Fruit fly (Drosophila melanogaster) whole organism, embryonic: ENCODE measurements around the gene CG17652.
A peak's percentile ranks its signal among the peaks of the same experiment; 100 is the strongest.

Source experiments
- BEAF-32 ChIP-seq: fragments of 200-800 bp; sonication (Bioruptor generic); optimal IDR thresholded peaks from 3 replicates; lab custom pipeline; 2017; ENCODE audit warnings: missing biosample characterization, missing genetic modification characterization, mild to moderate bottlenecking, moderate library complexity, missing genetic modification reagents
- CG10209 ChIP-seq: fragments of 200-800 bp; sonication (Bioruptor generic); optimal IDR thresholded peaks from 3 replicates; lab custom pipeline; 2017; ENCODE audit warnings: missing biosample characterization, mild to moderate bottlenecking, missing genetic modification characterization, missing genetic modification reagents
- CG11456 ChIP-seq: fragments of 200-800 bp; sonication (Bioruptor generic); IDR thresholded peaks from 3 replicates; pipeline ENCODE4 v1.3.6; 2022; ENCODE audit warnings: missing biosample characterization, missing genetic modification characterization
- CG11504 ChIP-seq: fragments of 200-800 bp; sonication (Bioruptor generic); optimal IDR thresholded peaks from 3 replicates; lab custom pipeline; 2019; ENCODE audit warnings: missing biosample characterization, mild to moderate bottlenecking, missing genetic modification characterization, moderate library complexity
- CG12391 ChIP-seq: fragments of 200-800 bp; sonication (Bioruptor generic); optimal IDR thresholded peaks from 3 replicates; lab custom pipeline; 2018; ENCODE audit warnings: missing biosample characterization, mild to moderate bottlenecking, missing genetic modification characterization, moderate library complexity
- CG13296 ChIP-seq: fragments of 200-800 bp; sonication (Bioruptor generic); optimal IDR thresholded peaks from 3 replicates; lab custom pipeline; 2018; ENCODE audit warnings: missing biosample characterization, mild to moderate bottlenecking, missing genetic modification characterization
- CG13424 ChIP-seq: fragments of 200-800 bp; sonication (Bioruptor generic); optimal IDR thresholded peaks from 2 replicates; lab custom pipeline; 2019; ENCODE audit warnings: missing biosample characterization, mild to moderate bottlenecking, missing genetic modification characterization, moderate library complexity
- CG13775 ChIP-seq: fragments of 200-800 bp; sonication (Bioruptor generic); optimal IDR thresholded peaks from 3 replicates; lab custom pipeline; 2017; ENCODE audit warnings: missing biosample characterization, mild to moderate bottlenecking, missing genetic modification characterization
- CG14710 ChIP-seq: fragments of 200-800 bp; sonication (Bioruptor generic); optimal IDR thresholded peaks from 3 replicates; lab custom pipeline; 2019; ENCODE audit warnings: missing biosample characterization, mild to moderate bottlenecking, missing genetic modification characterization, moderate library complexity
- CG15696 ChIP-seq: fragments of 200-800 bp; sonication (Bioruptor generic); optimal IDR thresholded peaks from 2 replicates; lab custom pipeline; 2019; ENCODE audit warnings: missing biosample characterization, mild to moderate bottlenecking, missing genetic modification characterization, moderate library complexity
- CG16779 ChIP-seq: fragments of 200-800 bp; sonication (Bioruptor generic); IDR thresholded peaks from 2 replicates; pipeline ENCODE4 v1.3.6; 2022; ENCODE audit warnings: missing biosample characterization, missing genetic modification characterization
- CG2116 ChIP-seq: fragments of 200-800 bp; sonication (Bioruptor generic); optimal IDR thresholded peaks from 3 replicates; lab custom pipeline; 2018; ENCODE audit warnings: missing biosample characterization, mild to moderate bottlenecking, missing genetic modification characterization
- CG2875 ChIP-seq: fragments of 200-800 bp; sonication (Bioruptor generic); optimal IDR thresholded peaks from 2 replicates; lab custom pipeline; 2017; ENCODE audit warnings: missing biosample characterization, mild to moderate bottlenecking, missing genetic modification characterization, missing genetic modification reagents
- CG34422 ChIP-seq: fragments of 200-800 bp; sonication (Bioruptor generic); IDR thresholded peaks from 3 replicates; pipeline ENCODE4 v1.3.6; 2022; ENCODE audit warnings: missing biosample characterization, missing genetic modification characterization
- CG3726 ChIP-seq: fragments of 200-800 bp; sonication (Bioruptor generic); IDR thresholded peaks from 3 replicates; pipeline ENCODE4, ENCODE4 v1.3.6; 2022; ENCODE audit warnings: missing biosample characterization, missing genetic modification characterization
- CG4328 ChIP-seq: fragments of 200-800 bp; sonication (Bioruptor generic); optimal IDR thresholded peaks from 3 replicates; lab custom pipeline; 2017; ENCODE audit warnings: missing biosample characterization, missing genetic modification reagents, missing genetic modification characterization
- CG6765 ChIP-seq: fragments of 200-800 bp; sonication (Bioruptor generic); optimal IDR thresholded peaks from 3 replicates; lab custom pipeline; 2017; ENCODE audit warnings: missing biosample characterization, mild to moderate bottlenecking, missing genetic modification characterization
- CG7271 ChIP-seq: fragments of 200-800 bp; sonication (Bioruptor generic); optimal IDR thresholded peaks from 2 replicates; lab custom pipeline; 2018; ENCODE audit warnings: missing biosample characterization, mild to moderate bottlenecking, missing genetic modification characterization, moderate library complexity
- CG7556 ChIP-seq: fragments of 200-800 bp; sonication (Bioruptor generic); optimal IDR thresholded peaks from 2 replicates; lab custom pipeline; 2017; ENCODE audit warnings: missing biosample characterization, mild to moderate bottlenecking, missing genetic modification characterization
- Dref ChIP-seq: fragments of 200-800 bp; sonication (Bioruptor generic); IDR thresholded peaks from 2 replicates; pipeline ENCODE4 v1.3.6; 2022; ENCODE audit warnings: missing biosample characterization, missing genetic modification characterization
- HLH3B ChIP-seq: fragments of 200-800 bp; sonication (Bioruptor generic); IDR thresholded peaks from 2 replicates; pipeline ENCODE4 v1.3.6; 2022; ENCODE audit warnings: missing biosample characterization, missing genetic modification characterization
- HmgZ ChIP-seq: fragments of 200-800 bp; sonication (Bioruptor generic); optimal IDR thresholded peaks from 2 replicates; lab custom pipeline; 2018; ENCODE audit warnings: missing biosample characterization, mild to moderate bottlenecking, missing genetic modification characterization
- Hr78 ChIP-seq, 2 experiments: fragments of 200-800 bp in 1 of 2; fragments of >200 bp in 1 of 2; sonication (Bioruptor generic) in 1 of 2; optimal IDR thresholded peaks; 2 replicates each; lab custom pipeline; 2017 to 2019; ENCODE audit warnings: missing biosample characterization in 2 of 2, missing genetic modification characterization in 2 of 2, mild to moderate bottlenecking in 1 of 2, moderate library complexity in 1 of 2
- Meics ChIP-seq: fragments of 200-800 bp; sonication (Bioruptor generic); optimal IDR thresholded peaks from 2 replicates; lab custom pipeline; 2017; ENCODE audit warnings: missing biosample characterization, mild to moderate bottlenecking, missing genetic modification characterization
- NfI ChIP-seq: fragments of 200-800 bp; sonication (Bioruptor generic); optimal IDR thresholded peaks from 3 replicates; lab custom pipeline; 2018; ENCODE audit warnings: missing biosample characterization, mild to moderate bottlenecking, missing genetic modification characterization, moderate library complexity
- Ptx1 ChIP-seq: fragments of 200-800 bp; sonication (Bioruptor generic); IDR thresholded peaks from 2 replicates; pipeline ENCODE4 v1.3.6; 2022; ENCODE audit warnings: missing biosample characterization, missing genetic modification characterization
- Ravus ChIP-seq: fragments of 200-800 bp; sonication (Bioruptor generic); IDR thresholded peaks from 2 replicates; pipeline ENCODE4 v1.3.6; 2022; ENCODE audit warnings: missing biosample characterization, missing genetic modification characterization
- Rfx ChIP-seq: fragments of 200-800 bp; sonication (Bioruptor generic); IDR thresholded peaks from 2 replicates; pipeline ENCODE4 v1.3.6; 2022; ENCODE audit warnings: missing biosample characterization, missing genetic modification characterization
- Sry-β ChIP-seq: fragments of 200-800 bp; sonication (Bioruptor generic); optimal IDR thresholded peaks from 2 replicates; lab custom pipeline; 2018; ENCODE audit warnings: missing biosample characterization, mild to moderate bottlenecking, missing genetic modification characterization, moderate library complexity
- crc ChIP-seq: fragments of 200-800 bp; sonication (Bioruptor generic); optimal IDR thresholded peaks from 2 replicates; lab custom pipeline; 2016; ENCODE audit warnings: missing biosample characterization, missing genetic modification characterization
- dm ChIP-seq: fragments of 200-800 bp; sonication (Bioruptor generic); optimal IDR thresholded peaks from 3 replicates; lab custom pipeline; 2016; ENCODE audit warnings: missing biosample characterization, missing genetic modification characterization
- eve ChIP-seq, 2 experiments: fragments of >200 bp; optimal IDR thresholded peaks; 2 replicates each; lab custom pipeline; 2017; ENCODE audit warnings: missing biosample characterization in 2 of 2, missing genetic modification characterization in 2 of 2
- gfzf ChIP-seq: fragments of 200-800 bp; sonication (Bioruptor generic); optimal IDR thresholded peaks from 2 replicates; lab custom pipeline; 2016; ENCODE audit warnings: missing biosample characterization, mild to moderate bottlenecking, missing genetic modification characterization, moderate library complexity
- gt ChIP-seq: fragments of 200-800 bp; sonication (Bioruptor generic); IDR thresholded peaks from 2 replicates; pipeline ENCODE4 v1.3.6; 2022; ENCODE audit warnings: missing biosample characterization, missing genetic modification characterization
- ham ChIP-seq: fragments of 200-800 bp; sonication (Bioruptor generic); IDR thresholded peaks from 2 replicates; pipeline ENCODE4 v1.3.6; 2022; ENCODE audit warnings: missing biosample characterization, missing genetic modification characterization
- hbn ChIP-seq: fragments of 200-800 bp; sonication (Bioruptor generic); IDR thresholded peaks from 2 replicates; pipeline ENCODE4 v1.3.6; 2022; ENCODE audit warnings: missing biosample characterization, missing genetic modification characterization; ENCODE audit not compliant: partially characterized antibody
- ken ChIP-seq: fragments of 200-800 bp; sonication (Bioruptor generic); IDR thresholded peaks from 3 replicates; pipeline ENCODE4 v1.3.6; 2022; ENCODE audit warnings: missing biosample characterization, missing genetic modification characterization
- knrl ChIP-seq: fragments of 200-800 bp; sonication (Bioruptor generic); IDR thresholded peaks from 3 replicates; pipeline ENCODE4 v1.3.6; 2022; ENCODE audit warnings: missing biosample characterization, missing genetic modification characterization; ENCODE audit not compliant: partially characterized antibody
- nerfin-2 ChIP-seq: fragments of 200-800 bp; sonication (Bioruptor generic); IDR thresholded peaks from 2 replicates; pipeline ENCODE4 v1.3.6; 2022; ENCODE audit warnings: missing biosample characterization, missing genetic modification characterization; ENCODE audit not compliant: partially characterized antibody
- nom ChIP-seq: fragments of 200-800 bp; sonication (Bioruptor generic); optimal IDR thresholded peaks from 2 replicates; lab custom pipeline; 2017; ENCODE audit warnings: missing biosample characterization, missing genetic modification characterization, mild to moderate bottlenecking, moderate library complexity, missing genetic modification reagents
- org-1 ChIP-seq: fragments of 200-800 bp; sonication (Bioruptor generic); optimal IDR thresholded peaks from 2 replicates; lab custom pipeline; 2017; ENCODE audit warnings: missing biosample characterization, missing genetic modification characterization
- pho ChIP-seq: fragments of 200-800 bp; sonication (Bioruptor generic); optimal IDR thresholded peaks from 2 replicates; lab custom pipeline; 2016; ENCODE audit warnings: missing biosample characterization, missing genetic modification characterization
- pros ChIP-seq: fragments of 200-800 bp; sonication (Bioruptor generic); optimal IDR thresholded peaks from 3 replicates; lab custom pipeline; 2019; ENCODE audit warnings: missing biosample characterization, mild to moderate bottlenecking, missing genetic modification characterization, moderate library complexity
- salm ChIP-seq: fragments of 200-800 bp; sonication (Bioruptor generic); optimal IDR thresholded peaks from 2 replicates; lab custom pipeline; 2018; ENCODE audit warnings: missing biosample characterization, mild to moderate bottlenecking, missing genetic modification characterization
- sima ChIP-seq: fragments of 200-800 bp; sonication (Bioruptor generic); optimal IDR thresholded peaks from 2 replicates; lab custom pipeline; 2016; ENCODE audit warnings: missing biosample characterization, missing genetic modification characterization
- sisA ChIP-seq: fragments of 200-800 bp; sonication (Bioruptor generic); IDR thresholded peaks from 2 replicates; pipeline ENCODE4 v1.3.6; 2022; ENCODE audit warnings: missing biosample characterization, missing genetic modification characterization
- sqz ChIP-seq: fragments of 200-800 bp; sonication (Bioruptor generic); optimal IDR thresholded peaks from 3 replicates; lab custom pipeline; 2018; ENCODE audit warnings: missing biosample characterization, mild to moderate bottlenecking, missing genetic modification characterization
- trem ChIP-seq: fragments of 200-800 bp; optimal IDR thresholded peaks from 3 replicates; lab custom pipeline; 2019; ENCODE audit warnings: missing biosample characterization, mild to moderate bottlenecking, missing genetic modification characterization, moderate library complexity
- ttk ChIP-seq: fragments of 200-800 bp; sonication (Bioruptor generic); IDR thresholded peaks from 2 replicates; pipeline ENCODE4 v2.1.2; 2022; ENCODE audit warnings: missing biosample characterization, missing genetic modification characterization
- vnd ChIP-seq: fragments of 200-800 bp; sonication (Bioruptor generic); IDR thresholded peaks from 3 replicates; pipeline ENCODE4 v1.3.6; 2022; ENCODE audit warnings: missing biosample characterization, missing genetic modification characterization; ENCODE audit not compliant: partially characterized antibody

Gene CG17652

DNA sequence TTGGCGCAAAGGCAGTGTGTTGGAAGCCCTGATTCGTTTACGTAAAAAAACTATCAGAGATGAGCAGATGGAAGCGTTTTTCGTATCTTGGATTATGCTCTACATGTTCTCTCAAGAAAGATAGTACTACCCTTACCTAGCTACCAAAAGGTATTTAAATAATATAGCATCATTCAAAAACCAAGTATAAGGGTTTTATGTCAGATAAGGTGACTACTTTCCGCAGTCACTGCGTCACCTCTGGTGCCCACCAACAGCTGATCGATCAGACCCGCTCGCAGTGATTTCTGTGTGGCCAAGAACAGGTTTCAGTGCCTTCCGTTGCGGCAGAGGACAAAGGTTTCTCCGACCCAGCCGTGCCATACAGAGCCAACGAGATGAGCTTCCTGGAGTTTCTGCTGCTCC lies 2.5 kb downstream of the CG17652 start, which contains the start of the genes Eno and CG31937 (continued):
- peak; percentile 32; the same call in 1 of the 2 replicates for TF ChIP-seq sisA
- peak; percentile 48 for TF ChIP-seq CG10209 (GFP tag; lab: Kevin White, UChicago)
- TF ChIP-seq ken (GFP tag; lab: Robert Waterston, UW) = 0 out of 3 replicates have a peak, but pooled peaks have one; percentile 9
- TF ChIP-seq Ptx1 (GFP tag; lab: Robert Waterston, UW) = peak; percentile 59
- TF ChIP-seq CG13424 (tag; lab: Kevin White, UChicago) = peak; percentile 50
- TF ChIP-seq trem (tag; lab: Kevin White, UChicago) = no peak
- TF ChIP-seq CG4328 (GFP tag; lab: Kevin White, UChicago) = no peak
- TF ChIP-seq ttk (GFP tag; lab: Robert Waterston, UW) = peak; percentile 14; the same call in 1 of the 2 replicates
- TF ChIP-seq Sry-β = peak; percentile 90
- TF ChIP-seq HLH3B = peak; percentile 54
- no peak for TF ChIP-seq crc (GFP tag; lab: Kevin White, UChicago)
- TF ChIP-seq ham = no peak
- TF ChIP-seq sima (GFP tag; lab: Kevin White, UChicago) = no peak
- TF ChIP-seq CG11456 = no peak
- TF ChIP-seq vnd (GFP tag; lab: Robert Waterston, UW) = no peak
- no peak for TF ChIP-seq CG7271
- TF ChIP-seq gfzf = peak; percentile 15
- peak; percentile 26 for TF ChIP-seq BEAF-32 (GFP tag; lab: Kevin White, UChicago)
- no peak for TF ChIP-seq CG15696 (tag; lab: Kevin White, UChicago)
- peak; percentile 55; the same call in 2 of the 3 replicates for TF ChIP-seq CG34422 (GFP tag; lab: Robert Waterston, UW)
- no peak for TF ChIP-seq CG2875 (GFP tag; lab: Kevin White, UChicago)
- TF ChIP-seq CG11504 (tag; lab: Kevin White, UChicago) = peak; percentile 48
- TF ChIP-seq pros (GFP tag; lab: Kevin White, UChicago) = no peak
- no peak for TF ChIP-seq sqz
- no peak for TF ChIP-seq gt (GFP tag; lab: Robert Waterston, UW)
- TF ChIP-seq eve (GFP tag; optimal IDR thresholded peaks at IDR 0.05; lab: Kevin White, UChicago) = no peak
- peak; percentile 45 for TF ChIP-seq NfI (GFP tag; lab: Kevin White, UChicago)
- no peak for TF ChIP-seq CG3726
- peak; percentile 60 for TF ChIP-seq CG12391 (tag; lab: Kevin White, UChicago)
- TF ChIP-seq HmgZ (tag; lab: Kevin White, UChicago) = peak; percentile 73
- TF ChIP-seq nom (GFP tag; lab: Kevin White, UChicago) = peak; percentile 77
- TF ChIP-seq CG7556 (GFP tag; lab: Kevin White, UChicago) = peak; percentile 37
- TF ChIP-seq Ravus (GFP tag; lab: Robert Waterston, UW) = no peak
- no peak for TF ChIP-seq CG16779 (GFP tag; lab: Robert Waterston, UW)
- TF ChIP-seq Meics (GFP tag; lab: Kevin White, UChicago) = peak; percentile 61
- TF ChIP-seq CG2116 (GFP tag; lab: Kevin White, UChicago) = peak; percentile 30
- TF ChIP-seq nerfin-2 (GFP tag; lab: Robert Waterston, UW) = no peak
- peak; percentile 11; the same call in 1 of the 2 replicates for TF ChIP-seq hbn
- no peak for TF ChIP-seq Hr78 (GFP tag; optimal IDR thresholded peaks at IDR 0.05; lab: Kevin White, UChicago)
- TF ChIP-seq CG6765 (GFP tag; lab: Kevin White, UChicago) = no peak
- TF ChIP-seq CG13296 (GFP tag; lab: Kevin White, UChicago) = peak; percentile 19
- no peak for TF ChIP-seq salm (tag; lab: Kevin White, UChicago)
- TF ChIP-seq Dref (GFP tag; lab: Robert Waterston, UW) = no peak
- TF ChIP-seq CG14710 (tag; lab: Kevin White, UChicago) = peak; percentile 1
- TF ChIP-seq CG13775 (GFP tag; lab: Kevin White, UChicago) = peak; percentile 57
- no peak for TF ChIP-seq knrl (GFP tag; lab: Robert Waterston, UW)
- TF ChIP-seq dm (GFP tag; lab: Kevin White, UChicago) = no peak
- peak; percentile 14 for TF ChIP-seq org-1 (GFP tag; lab: Kevin White, UChicago)
- TF ChIP-seq pho (GFP tag; lab: Kevin White, UChicago) = peak; percentile 37
- peak; percentile 67 for TF ChIP-seq Rfx (GFP tag; lab: Robert Waterston, UW)
